Fruit fly (Drosophila melanogaster) whole organism, prepupa: ENCODE results near the gene CG4267.

Experiments
- Blimp-1 ChIP-seq: fragments of 200-800 bp; sonication (Bioruptor generic); optimal IDR thresholded peaks from 3 replicates; lab custom pipeline; 2017; ENCODE audit warnings: missing biosample characterization, missing genetic modification characterization, mild to moderate bottlenecking, moderate library complexity, missing genetic modification reagents
- CG10631 ChIP-seq: fragments of 200-800 bp; sonication (Bioruptor generic); optimal IDR thresholded peaks from 2 replicates; lab custom pipeline; 2016; ENCODE audit warnings: missing biosample characterization, missing genetic modification characterization
- CG10669 ChIP-seq: fragments of 200-800 bp; sonication (Bioruptor generic); optimal IDR thresholded peaks from 3 replicates; lab custom pipeline; 2018; ENCODE audit warnings: missing biosample characterization, mild to moderate bottlenecking, missing genetic modification characterization, moderate library complexity
- CG11294 ChIP-seq: fragments of 200-800 bp; sonication (Bioruptor generic); IDR thresholded peaks from 2 replicates; pipeline ENCODE4 v1.3.6; 2022; ENCODE audit warnings: missing biosample characterization, missing genetic modification characterization
- CG11762 ChIP-seq: fragments of 200-800 bp; sonication (Bioruptor generic); optimal IDR thresholded peaks from 3 replicates; lab custom pipeline; 2016; ENCODE audit warnings: missing biosample characterization, missing genetic modification characterization; ENCODE audit not compliant: insufficient read depth
- CG1621 ChIP-seq: fragments of 200-800 bp; sonication (Bioruptor generic); optimal IDR thresholded peaks from 3 replicates; lab custom pipeline; 2018; ENCODE audit warnings: missing biosample characterization, mild to moderate bottlenecking, missing genetic modification characterization
- CG16779 ChIP-seq: fragments of 200-800 bp; sonication (Bioruptor generic); optimal IDR thresholded peaks from 3 replicates; lab custom pipeline; 2017; ENCODE audit warnings: missing biosample characterization, mild to moderate bottlenecking, missing genetic modification characterization
- CG3032 ChIP-seq: fragments of 200-800 bp; optimal IDR thresholded peaks from 2 replicates; lab custom pipeline; 2019; ENCODE audit warnings: missing biosample characterization, mild to moderate bottlenecking, missing genetic modification characterization, moderate library complexity
- CG31627 ChIP-seq: fragments of 200-800 bp; sonication (Bioruptor generic); optimal IDR thresholded peaks from 3 replicates; lab custom pipeline; 2016; ENCODE audit warnings: missing biosample characterization, missing genetic modification characterization
- CG32006 ChIP-seq: fragments of 200-800 bp; sonication (Bioruptor generic); optimal IDR thresholded peaks from 3 replicates; lab custom pipeline; 2017; ENCODE audit warnings: missing biosample characterization, mild to moderate bottlenecking, missing genetic modification characterization
- CG34406 ChIP-seq: fragments of 200-800 bp; sonication (Bioruptor generic); optimal IDR thresholded peaks from 3 replicates; lab custom pipeline; 2016; ENCODE audit warnings: missing biosample characterization, missing genetic modification characterization
- CG4318 ChIP-seq: fragments of 200-800 bp; sonication (Bioruptor generic); optimal IDR thresholded peaks from 3 replicates; lab custom pipeline; 2017; ENCODE audit warnings: missing biosample characterization, mild to moderate bottlenecking, missing genetic modification characterization
- CG6163 ChIP-seq: fragments of 200-800 bp; sonication (Bioruptor generic); IDR thresholded peaks from 3 replicates; pipeline ENCODE4 v1.3.6; 2022; ENCODE audit warnings: missing biosample characterization, missing genetic modification characterization
- CG6276 ChIP-seq: fragments of 200-800 bp; sonication (Bioruptor generic); optimal IDR thresholded peaks from 2 replicates; lab custom pipeline; 2017; ENCODE audit warnings: missing biosample characterization, mild to moderate bottlenecking, missing genetic modification characterization
- CG6792 ChIP-seq: fragments of 200-800 bp; sonication (Bioruptor generic); optimal IDR thresholded peaks from 3 replicates; lab custom pipeline; 2016; ENCODE audit warnings: missing biosample characterization, missing genetic modification characterization
- CG6808 ChIP-seq: fragments of 200-800 bp; sonication (Bioruptor generic); optimal IDR thresholded peaks from 3 replicates; lab custom pipeline; 2017; ENCODE audit warnings: missing biosample characterization, missing genetic modification characterization, mild to moderate bottlenecking, moderate library complexity, missing genetic modification reagents
- CG6854 ChIP-seq: fragments of 200-800 bp; sonication (Bioruptor generic); optimal IDR thresholded peaks from 2 replicates; lab custom pipeline; 2017; ENCODE audit warnings: missing biosample characterization, mild to moderate bottlenecking, missing genetic modification characterization
- CG7368 ChIP-seq: fragments of 200-800 bp; sonication (Bioruptor generic); optimal IDR thresholded peaks from 3 replicates; lab custom pipeline; 2016; ENCODE audit warnings: missing biosample characterization, missing genetic modification characterization
- CG8319 ChIP-seq: fragments of 200-800 bp; sonication (Bioruptor generic); optimal IDR thresholded peaks from 3 replicates; lab custom pipeline; 2016; ENCODE audit warnings: missing biosample characterization, missing genetic modification characterization
- CG8632 ChIP-seq: fragments of 200-800 bp; sonication (Bioruptor generic); optimal IDR thresholded peaks from 3 replicates; lab custom pipeline; 2016; ENCODE audit warnings: missing biosample characterization, missing genetic modification characterization
- CG9139 ChIP-seq: fragments of 200-800 bp; sonication (Bioruptor generic); optimal IDR thresholded peaks from 3 replicates; lab custom pipeline; 2017; ENCODE audit warnings: missing biosample characterization, mild to moderate bottlenecking, missing genetic modification characterization
- Eip75B ChIP-seq: fragments of 200-800 bp; sonication (Bioruptor generic); optimal IDR thresholded peaks from 3 replicates; lab custom pipeline; 2016; ENCODE audit warnings: missing biosample characterization, missing genetic modification characterization
- Eip78C ChIP-seq: fragments of 200-800 bp; sonication (Bioruptor generic); peaks from one replicate; lab custom pipeline; 2016; ENCODE audit warnings: missing biosample characterization, missing genetic modification characterization
- Eip93F ChIP-seq: fragments of 200-800 bp; sonication (Bioruptor generic); optimal IDR thresholded peaks from 2 replicates; lab custom pipeline; 2016; ENCODE audit warnings: missing biosample characterization, mild to moderate bottlenecking, missing genetic modification characterization
- Ets21C ChIP-seq: fragments of 200-800 bp; sonication (Bioruptor generic); optimal IDR thresholded peaks from 3 replicates; lab custom pipeline; 2016; ENCODE audit warnings: missing biosample characterization, missing genetic modification characterization
- Gug ChIP-seq: fragments of 200-800 bp; sonication (Bioruptor generic); IDR thresholded peaks from 2 replicates; pipeline ENCODE4 v1.3.6; 2022; ENCODE audit warnings: missing biosample characterization, missing genetic modification characterization
- Hr39 ChIP-seq: fragments of 200-800 bp; sonication (Bioruptor generic); optimal IDR thresholded peaks from 2 replicates; lab custom pipeline; 2016; ENCODE audit warnings: missing biosample characterization, missing genetic modification characterization
- Hr4 ChIP-seq: fragments of 200-800 bp; sonication (Bioruptor generic); optimal IDR thresholded peaks from 3 replicates; lab custom pipeline; 2016; ENCODE audit warnings: missing biosample characterization, missing genetic modification characterization
- Lpt ChIP-seq: fragments of 200-800 bp; sonication (Bioruptor generic); optimal IDR thresholded peaks from 3 replicates; lab custom pipeline; 2016; ENCODE audit warnings: missing biosample characterization, missing genetic modification characterization
- OdsH ChIP-seq: fragments of 200-800 bp; sonication (Bioruptor generic); optimal IDR thresholded peaks from 3 replicates; lab custom pipeline; 2016; ENCODE audit warnings: missing biosample characterization, missing genetic modification characterization
- Sox102F ChIP-seq: fragments of 200-800 bp; sonication (Bioruptor generic); optimal IDR thresholded peaks from 2 replicates; lab custom pipeline; 2016; ENCODE audit warnings: missing biosample characterization, mild to moderate bottlenecking, missing genetic modification characterization
- Sox14 ChIP-seq: fragments of 200-800 bp; sonication (Bioruptor generic); optimal IDR thresholded peaks from 3 replicates; lab custom pipeline; 2016; ENCODE audit warnings: missing biosample characterization, missing genetic modification characterization
- achi ChIP-seq: fragments of 200-800 bp; sonication (Bioruptor generic); optimal IDR thresholded peaks from 3 replicates; lab custom pipeline; 2016; ENCODE audit warnings: missing biosample characterization, missing genetic modification characterization
- acj6 ChIP-seq: fragments of 200-800 bp; sonication (Bioruptor generic); optimal IDR thresholded peaks from 3 replicates; lab custom pipeline; 2016; ENCODE audit warnings: missing biosample characterization, missing genetic modification characterization
- cyc ChIP-seq: fragments of 200-800 bp; sonication (Bioruptor generic); optimal IDR thresholded peaks from 3 replicates; lab custom pipeline; 2016; ENCODE audit warnings: missing biosample characterization, missing genetic modification characterization
- dac ChIP-seq: fragments of 200-800 bp; sonication (Bioruptor generic); optimal IDR thresholded peaks from 2 replicates; lab custom pipeline; 2017; ENCODE audit warnings: missing biosample characterization, mild to moderate bottlenecking, missing genetic modification characterization
- dsx ChIP-seq: fragments of 200-800 bp; optimal IDR thresholded peaks from 3 replicates; lab custom pipeline; 2019; ENCODE audit warnings: missing biosample characterization, mild to moderate bottlenecking, missing genetic modification characterization, moderate library complexity; ENCODE audit not compliant: poor library complexity, severe bottlenecking
- eg ChIP-seq: fragments of 200-800 bp; sonication (Bioruptor generic); IDR thresholded peaks from 3 replicates; pipeline ENCODE4 v1.3.6; 2022; ENCODE audit warnings: missing biosample characterization, missing genetic modification characterization
- esn ChIP-seq: fragments of 200-800 bp; sonication (Bioruptor generic); optimal IDR thresholded peaks from 2 replicates; lab custom pipeline; 2016; ENCODE audit warnings: missing biosample characterization, mild to moderate bottlenecking, missing genetic modification characterization, moderate library complexity
- fd59A ChIP-seq: fragments of 200-800 bp; sonication (Bioruptor generic); optimal IDR thresholded peaks from 2 replicates; lab custom pipeline; 2017; ENCODE audit warnings: missing biosample characterization, mild to moderate bottlenecking, missing genetic modification characterization, missing genetic modification reagents
- fd85E ChIP-seq: fragments of 200-800 bp; sonication (Bioruptor generic); optimal IDR thresholded peaks from 3 replicates; lab custom pipeline; 2016; ENCODE audit warnings: missing biosample characterization, missing genetic modification characterization
- fkh ChIP-seq: fragments of 200-800 bp; sonication (Bioruptor generic); optimal IDR thresholded peaks from 3 replicates; lab custom pipeline; 2017; ENCODE audit warnings: missing biosample characterization, mild to moderate bottlenecking, missing genetic modification characterization, moderate library complexity
- lz ChIP-seq: fragments of 200-800 bp; sonication (Bioruptor generic); optimal IDR thresholded peaks from 3 replicates; lab custom pipeline; 2016; ENCODE audit warnings: missing biosample characterization, missing genetic modification characterization
- pdm3 ChIP-seq: fragments of 200-800 bp; sonication (Bioruptor generic); optimal IDR thresholded peaks from 3 replicates; lab custom pipeline; 2016; ENCODE audit warnings: missing biosample characterization, missing genetic modification characterization
- salr ChIP-seq, 2 experiments: fragments of 200-800 bp; sonication (Bioruptor generic); optimal IDR thresholded peaks; 3 replicates each; lab custom pipeline; 2016 to 2018; ENCODE audit warnings: missing biosample characterization in 2 of 2, missing genetic modification characterization in 2 of 2, mild to moderate bottlenecking in 1 of 2
- spab ChIP-seq: fragments of 200-800 bp; sonication (Bioruptor generic); optimal IDR thresholded peaks from 2 replicates; lab custom pipeline; 2017; ENCODE audit warnings: missing biosample characterization, mild to moderate bottlenecking, missing genetic modification characterization, missing genetic modification reagents
- ss ChIP-seq, 2 experiments: fragments of 200-800 bp; sonication (Bioruptor generic); optimal IDR thresholded peaks; 2 replicates in 1 of 2; 3 replicates in 1 of 2; lab custom pipeline; 2017 to 2018; ENCODE audit warnings: mild to moderate bottlenecking in 2 of 2, missing biosample characterization in 2 of 2, missing genetic modification characterization in 2 of 2, moderate library complexity in 1 of 2
- svp ChIP-seq: fragments of 200-800 bp; sonication (Bioruptor generic); peaks from one replicate; lab custom pipeline; 2016; ENCODE audit warnings: missing biosample characterization, missing genetic modification characterization

CG4267 gene

DNA sequence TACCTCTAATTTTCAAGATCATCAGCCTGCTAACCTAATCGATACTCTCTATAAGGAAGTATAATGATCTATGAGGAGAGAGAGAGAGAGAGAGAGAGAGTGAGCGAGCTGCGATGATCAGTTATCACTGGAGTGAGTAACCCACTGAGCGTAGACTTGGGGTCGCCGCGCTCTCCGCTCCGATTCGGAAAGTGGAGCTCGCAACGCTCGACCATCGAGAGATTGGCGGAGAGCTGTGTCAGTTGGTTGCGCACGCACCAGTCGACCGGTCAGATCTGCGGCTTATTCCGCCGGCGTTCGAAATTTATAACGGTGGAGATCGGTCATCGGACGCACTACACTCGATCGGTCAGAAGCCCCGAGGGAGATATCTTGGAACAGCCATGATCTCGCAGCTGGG, at the start of gene CG4267:
CG4267 (plus strand) TSS at position 240 of the 400 bp plus-strand sequence.
- TF ChIP-seq eg (GFP tag; lab: Robert Waterston, UW) (0 out of 3 replicates have a peak, but pooled peaks have one; percentile 25), cyc (GFP tag; lab: Kevin White, UChicago) (no peak), svp (GFP tag; lab: Kevin White, UChicago) (peak; percentile 93), Eip78C (GFP tag; lab: Kevin White, UChicago) (peak; percentile 64), CG1621 (tag; lab: Kevin White, UChicago) (no peak), pdm3 (GFP tag; lab: Kevin White, UChicago) (no peak), CG6163 (GFP tag; lab: Robert Waterston, UW) (peak; percentile 44; the same call in 1 of the 3 replicates), CG16779 (tag; lab: Kevin White, UChicago) (no peak), CG9139 (GFP tag; lab: Kevin White, UChicago) (no peak)
- TF ChIP-seq, all 60 proteins: peak for 4

DNA sequence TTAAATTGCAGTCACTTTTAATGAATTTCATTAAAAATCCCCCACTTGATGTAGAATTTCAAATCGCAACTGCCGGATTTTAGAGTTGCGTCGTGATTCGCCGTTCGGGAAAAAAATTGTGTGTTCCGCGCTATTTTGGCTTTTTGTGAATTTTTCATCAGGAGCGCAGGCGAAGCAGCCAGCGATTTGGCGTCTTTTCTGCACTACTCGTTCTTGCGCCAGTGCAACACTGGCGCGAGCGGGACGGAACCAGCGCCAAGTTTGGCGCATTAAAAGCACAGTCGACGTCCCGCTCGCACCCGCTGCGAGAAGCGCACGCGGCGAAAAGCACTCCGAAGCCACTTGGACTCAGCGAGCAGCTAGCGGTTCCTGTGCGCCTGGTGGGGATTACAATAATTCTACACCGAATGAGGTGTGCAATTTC, 48.8 kb upstream of the CG4267 start:
- TF ChIP-seq CG32006 (peak; percentile 56), dsx (GFP tag; lab: Kevin White, UChicago) (peak; percentile 58), spab (GFP tag; lab: Kevin White, UChicago) (peak; percentile 25), CG10631 (no peak), lz (GFP tag; lab: Kevin White, UChicago) (peak; percentile 31), svp (GFP tag; lab: Kevin White, UChicago) (peak; percentile 89), CG34406 (GFP tag; lab: Kevin White, UChicago) (peak; percentile 26), CG6792 (GFP tag; lab: Kevin White, UChicago) (peak; percentile 12), CG7368 (GFP tag; lab: Kevin White, UChicago) (peak; percentile 56), CG1621 (tag; lab: Kevin White, UChicago) (peak; percentile 100), fkh (GFP tag; lab: Kevin White, UChicago) (peak; percentile 53), CG11294 (GFP tag; lab: Robert Waterston, UW) (no peak), Hr4 (GFP tag; lab: Kevin White, UChicago) (no peak), Hr39 (GFP tag; lab: Kevin White, UChicago) (no peak), Blimp-1 (GFP tag; lab: Kevin White, UChicago) (peak; percentile 30), pdm3 (GFP tag; lab: Kevin White, UChicago) (peak; percentile 26), CG6854 (GFP tag; lab: Kevin White, UChicago) (peak; percentile 77), Eip78C (GFP tag; lab: Kevin White, UChicago) (no peak), Eip75B (GFP tag; lab: Kevin White, UChicago) (peak; percentile 63), fd59A (GFP tag; lab: Kevin White, UChicago) (peak; percentile 2), OdsH (GFP tag; lab: Kevin White, UChicago) (no peak), Ets21C (GFP tag; lab: Kevin White, UChicago) (peak; percentile 20), fd85E (GFP tag; lab: Kevin White, UChicago) (no peak), CG10669 (peak; percentile 2), CG6276 (peak; percentile 61), esn (GFP tag; lab: Kevin White, UChicago) (peak; percentile 25), CG11762 (GFP tag; lab: Kevin White, UChicago) (no peak), CG3032 (tag; lab: Kevin White, UChicago) (peak; percentile 50), CG4318 (GFP tag; lab: Kevin White, UChicago) (no peak), CG8632 (GFP tag; lab: Kevin White, UChicago) (no peak), Gug (GFP tag; lab: Robert Waterston, UW) (no peak), CG9139 (GFP tag; lab: Kevin White, UChicago) (peak; percentile 74), Eip93F (no peak), acj6 (GFP tag; lab: Kevin White, UChicago) (peak; percentile 9), cyc (GFP tag; lab: Kevin White, UChicago) (no peak), Lpt (GFP tag; lab: Kevin White, UChicago) (peak; percentile 72), Sox102F (GFP tag; lab: Kevin White, UChicago) (peak; percentile 45), achi (GFP tag; lab: Kevin White, UChicago) (peak; percentile 12), Sox14 (GFP tag; lab: Kevin White, UChicago) (peak; percentile 79), dac (GFP tag; lab: Kevin White, UChicago) (no peak), CG6808 (peak; percentile 50), ss (GFP tag; optimal IDR thresholded peaks at IDR 0.05; lab: Kevin White, UChicago) (peak; percentile 38 to 39), CG8319 (peak; percentile 56), CG31627 (GFP tag; lab: Kevin White, UChicago) (no peak), eg (GFP tag; lab: Robert Waterston, UW) (no peak), salr (GFP tag; optimal IDR thresholded peaks at IDR 0.05; lab: Kevin White, UChicago) (peak in 1 of 2 experiments; percentile 9)
